Worm (Caenorhabditis elegans): ENCODE results near the gene ins-9.

ins-9 gene

DNA sequence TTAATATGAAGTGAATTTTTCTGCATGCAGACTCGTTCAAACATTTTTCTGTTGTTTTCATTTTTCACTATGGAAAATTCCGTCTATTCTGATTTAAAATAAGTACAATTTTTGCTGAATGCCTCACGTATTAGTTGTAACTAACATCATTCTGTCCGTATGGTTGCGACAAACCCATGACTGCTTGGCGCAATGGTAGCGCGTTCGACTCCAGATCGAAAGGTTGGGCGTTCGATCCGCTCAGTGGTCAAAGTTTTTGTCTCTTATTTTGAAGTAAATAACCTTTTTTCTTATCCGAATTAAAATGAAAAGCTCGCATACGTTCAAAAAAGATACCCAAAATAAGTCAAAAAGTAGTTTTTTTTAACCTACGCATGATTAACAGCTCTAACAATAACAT is 10.7 kb upstream of the ins-9 start:
- no peak for TF ChIP-seq skn-1 (tag; optimal IDR thresholded peaks at IDR 0.05)
- TF ChIP-seq peb-1 (tag; optimal IDR thresholded peaks at IDR 0.05), result no peak
- TF ChIP-seq lsy-2 (tag; optimal IDR thresholded peaks at IDR 0.05), result no peak
- peak; percentile 16 for TF ChIP-seq sma-3 (GFP tag; optimal IDR thresholded peaks at IDR 0.05)
- no peak for TF ChIP-seq Y55F3AM.14 (GFP tag; optimal IDR thresholded peaks at IDR 0.05)
- no peak for TF ChIP-seq mab-5 (tag; optimal IDR thresholded peaks at IDR 0.05)
- TF ChIP-seq ZK546.5 (tag; optimal IDR thresholded peaks at IDR 0.05), result no peak
- no peak for TF ChIP-seq lin-39 (tag; optimal IDR thresholded peaks at IDR 0.05)
- TF ChIP-seq nhr-25 (tag; optimal IDR thresholded peaks at IDR 0.05), result no peak
- TF ChIP-seq crh-2 (tag; optimal IDR thresholded peaks at IDR 0.05), result peak; percentile 13
- TF ChIP-seq R02D3.7 (tag; optimal IDR thresholded peaks at IDR 0.05), result no peak
- no peak for TF ChIP-seq nhr-23 (tag; optimal IDR thresholded peaks at IDR 0.05)
- TF ChIP-seq nhr-237 (tag; optimal IDR thresholded peaks at IDR 0.05), result no peak
- peak; percentile 3 for TF ChIP-seq ceh-16 (tag; optimal IDR thresholded peaks at IDR 0.05)
- TF ChIP-seq nhr-11 (tag; optimal IDR thresholded peaks at IDR 0.05), result no peak
- no peak for TF ChIP-seq sem-4 (tag; optimal IDR thresholded peaks at IDR 0.05)
- TF ChIP-seq C34F6.9 (tag; optimal IDR thresholded peaks at IDR 0.05), result no peak
- TF ChIP-seq unc-55 (GFP tag; optimal IDR thresholded peaks at IDR 0.05), result no peak
- no peak for TF ChIP-seq ztf-1 (GFP tag; conservative IDR thresholded peaks at IDR 0.05)
- TF ChIP-seq mbf-1 (tag; optimal IDR thresholded peaks at IDR 0.05), result no peak
- no peak for TF ChIP-seq mdl-1 (tag; optimal IDR thresholded peaks at IDR 0.05)
- no peak for TF ChIP-seq dmd-4 (tag; optimal IDR thresholded peaks at IDR 0.05)
- peak; percentile 2 for TF ChIP-seq sma-9 (GFP tag; optimal IDR thresholded peaks at IDR 0.05)
- TF ChIP-seq sma-9 (tag; optimal IDR thresholded peaks at IDR 0.05), result no peak
- TF ChIP-seq ztf-4 (tag; optimal IDR thresholded peaks at IDR 0.05), result no peak
- no peak for TF ChIP-seq ceh-82 (tag; optimal IDR thresholded peaks at IDR 0.05)
- no peak for TF ChIP-seq aly-2 (tag; optimal IDR thresholded peaks at IDR 0.05)
- no peak for TF ChIP-seq F13H6.1 (tag; optimal IDR thresholded peaks at IDR 0.05)
- TF ChIP-seq elt-3 (tag; optimal IDR thresholded peaks at IDR 0.05), result no peak
- no peak for TF ChIP-seq nhr-129 (tag; optimal IDR thresholded peaks at IDR 0.05)
- TF ChIP-seq gmeb-1 (tag; optimal IDR thresholded peaks at IDR 0.05), result no peak
- TF ChIP-seq ama-1 (optimal IDR thresholded peaks at IDR 0.05), result no peak
- TF ChIP-seq alr-1 (tag; optimal IDR thresholded peaks at IDR 0.05), result no peak

DNA sequence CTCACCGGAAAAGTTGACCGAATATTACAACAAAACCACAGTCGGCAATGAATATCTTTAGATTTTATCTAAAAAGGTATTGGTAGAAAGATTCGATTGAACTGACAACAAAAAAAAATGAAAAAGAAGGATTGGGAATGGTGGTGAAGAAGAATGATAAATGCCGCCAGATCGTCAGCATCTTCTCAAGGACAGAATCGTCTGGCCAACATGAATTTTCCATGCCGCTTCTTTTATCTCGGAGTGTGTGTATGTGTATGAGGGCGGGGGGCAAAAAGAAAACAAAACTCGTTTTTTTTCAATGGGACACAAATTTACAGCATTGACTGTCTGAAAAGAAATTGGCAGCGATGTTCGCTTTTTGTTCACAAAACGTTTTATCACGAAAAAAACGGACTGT is 9.4 kb upstream of the ins-9 start:
- no peak for TF ChIP-seq nhr-12 (tag; optimal IDR thresholded peaks at IDR 0.05)
- TF ChIP-seq ceh-16 (tag; optimal IDR thresholded peaks at IDR 0.05), result no peak
- no peak for TF ChIP-seq ztf-1 (GFP tag; conservative IDR thresholded peaks at IDR 0.05)
- TF ChIP-seq blmp-1 (tag; optimal IDR thresholded peaks at IDR 0.05; ENCODE audit: insufficient read depth), result peak; percentile 7
- TF ChIP-seq elt-1 (tag; optimal IDR thresholded peaks at IDR 0.05), result peak; percentile 50

ce11 chrX:8874748-8875147 is 8.3 kb upstream of the ins-9 start, which contains the start of gene C06E2.1:
Gene C06E2.1 (minus strand): TSS chrX:8874848.
- TF ChIP-seq nhr-129 (tag; optimal IDR thresholded peaks at IDR 0.05) (no peak), F13H6.1 (tag; optimal IDR thresholded peaks at IDR 0.05) (no peak), nhr-11 (tag; optimal IDR thresholded peaks at IDR 0.05) (no peak), ztf-4 (tag; optimal IDR thresholded peaks at IDR 0.05) (no peak), skn-1 (tag; optimal IDR thresholded peaks at IDR 0.05) (no peak), sma-3 (GFP tag; optimal IDR thresholded peaks at IDR 0.05) (no peak), nhr-6 (tag; optimal IDR thresholded peaks at IDR 0.05) (no peak), nhr-237 (tag; optimal IDR thresholded peaks at IDR 0.05) (no peak), elt-3 (tag; optimal IDR thresholded peaks at IDR 0.05) (no peak)

DNA sequence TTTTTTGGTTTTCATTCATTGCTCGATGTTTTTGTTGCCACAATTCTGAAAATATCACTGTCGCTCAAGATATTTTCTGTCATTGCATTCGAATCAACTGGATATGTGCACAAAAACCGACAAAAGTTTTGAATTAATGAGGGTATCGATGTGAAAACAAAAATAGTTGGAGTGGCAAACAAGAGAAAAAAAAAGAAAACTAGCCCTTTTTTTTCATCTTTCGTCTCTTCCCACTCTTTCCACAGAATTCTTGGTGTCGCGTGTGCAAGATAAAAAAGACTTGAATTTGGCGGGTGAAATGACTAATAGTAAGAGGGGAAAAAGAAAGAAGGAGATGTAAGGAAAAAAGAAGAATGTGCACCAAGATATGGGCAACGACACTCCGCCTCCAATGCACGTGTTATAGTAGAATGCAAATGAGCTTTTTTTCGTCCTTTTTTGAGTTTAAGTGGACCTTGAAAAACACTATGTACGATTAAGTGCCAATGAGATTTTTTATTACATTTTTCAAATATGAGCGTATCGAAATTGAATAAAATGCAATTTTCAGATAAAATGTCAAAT is 2.7 kb upstream of the ins-9 start, which contains the start of the genes ubc-22 and ubc-21:
ubc-22 (minus strand) TSS at position 51 of the 564 bp plus-strand sequence.
ubc-21 (plus strand) TSS at position 514 of the 564 bp plus-strand sequence.
- TF ChIP-seq unc-55 (GFP tag; optimal IDR thresholded peaks at IDR 0.05) (peak; percentile 67), zag-1 (tag; optimal IDR thresholded peaks at IDR 0.05) (peak; percentile 5), fos-1 (tag; optimal IDR thresholded peaks at IDR 0.05) (no peak), C34F6.9 (tag; optimal IDR thresholded peaks at IDR 0.05) (peak; percentile 47), nhr-129 (tag; optimal IDR thresholded peaks at IDR 0.05) (peak; percentile 14), mdl-1 (tag; optimal IDR thresholded peaks at IDR 0.05) (peak in 1 of 2 experiments; percentile 72), blmp-1 (tag; optimal IDR thresholded peaks at IDR 0.05; ENCODE audit: insufficient read depth) (no peak)

Measured in whole organism, L2 larva.